Fruit fly (Drosophila melanogaster) whole organism, embryonic: Measurements from ENCODE around the gene Cpsf5.

ENCODE experiments used
- Atf6 ChIP-seq: fragments of 200-800 bp; sonication (Bioruptor generic); IDR thresholded peaks from 2 replicates; pipeline ENCODE4 v1.3.6; 2022; ENCODE audit warnings: missing biosample characterization, missing genetic modification characterization
- CG10366 ChIP-seq: fragments of 200-800 bp; sonication (Bioruptor generic); IDR thresholded peaks from 2 replicates; pipeline ENCODE4 v1.3.6; 2022; ENCODE audit warnings: missing biosample characterization, missing genetic modification characterization
- CG10979 ChIP-seq: fragments of 200-800 bp; sonication (Bioruptor generic); optimal IDR thresholded peaks from 2 replicates; lab custom pipeline; 2018; ENCODE audit warnings: missing biosample characterization, mild to moderate bottlenecking, missing genetic modification characterization, moderate library complexity
- CG12744 ChIP-seq: fragments of 200-800 bp; sonication (Bioruptor generic); optimal IDR thresholded peaks from 2 replicates; lab custom pipeline; 2016; ENCODE audit warnings: missing biosample characterization, missing genetic modification characterization
- CG13123 ChIP-seq: fragments of 200-800 bp; sonication (Bioruptor generic); optimal IDR thresholded peaks from 2 replicates; lab custom pipeline; 2016; ENCODE audit warnings: missing biosample characterization, missing genetic modification characterization
- CG14441 ChIP-seq: fragments of 200-800 bp; sonication (Bioruptor generic); IDR thresholded peaks from 2 replicates; pipeline ENCODE4 v1.3.6; 2022; ENCODE audit warnings: missing biosample characterization, missing genetic modification characterization
- CG14710 ChIP-seq: fragments of 200-800 bp; sonication (Bioruptor generic); optimal IDR thresholded peaks from 3 replicates; lab custom pipeline; 2019; ENCODE audit warnings: missing biosample characterization, mild to moderate bottlenecking, missing genetic modification characterization, moderate library complexity
- CG14860 ChIP-seq: fragments of 200-800 bp; sonication (Bioruptor generic); IDR thresholded peaks from 3 replicates; pipeline ENCODE4 v1.3.6; 2022; ENCODE audit warnings: missing biosample characterization, missing genetic modification characterization; ENCODE audit not compliant: partially characterized antibody
- CG15696 ChIP-seq: fragments of 200-800 bp; sonication (Bioruptor generic); optimal IDR thresholded peaks from 2 replicates; lab custom pipeline; 2019; ENCODE audit warnings: missing biosample characterization, mild to moderate bottlenecking, missing genetic modification characterization, moderate library complexity
- CG18262 ChIP-seq: fragments of 200-800 bp; optimal IDR thresholded peaks from 3 replicates; lab custom pipeline; 2019; ENCODE audit warnings: missing biosample characterization, mild to moderate bottlenecking, missing genetic modification characterization, moderate library complexity
- CG18619 ChIP-seq: fragments of 200-800 bp; sonication (Bioruptor generic); optimal IDR thresholded peaks from 3 replicates; lab custom pipeline; 2017; ENCODE audit warnings: missing biosample characterization, mild to moderate bottlenecking, missing genetic modification characterization
- CG2889 ChIP-seq: fragments of 200-800 bp; sonication (Bioruptor generic); IDR thresholded peaks from 3 replicates; pipeline ENCODE4 v1.3.6; 2022; ENCODE audit warnings: missing biosample characterization, missing genetic modification characterization
- CG3281 ChIP-seq: fragments of 200-800 bp; sonication (Bioruptor generic); optimal IDR thresholded peaks from 3 replicates; lab custom pipeline; 2017; ENCODE audit warnings: missing biosample characterization, mild to moderate bottlenecking, missing genetic modification characterization
- CG34376 ChIP-seq: fragments of 200-800 bp; sonication (Bioruptor generic); optimal IDR thresholded peaks from 2 replicates; lab custom pipeline; 2018; ENCODE audit warnings: missing biosample characterization, mild to moderate bottlenecking, missing genetic modification characterization
- CG3838 ChIP-seq: fragments of 200-800 bp; sonication (Bioruptor generic); optimal IDR thresholded peaks from 3 replicates; lab custom pipeline; 2016; ENCODE audit warnings: missing biosample characterization, missing genetic modification characterization
- CG4820 ChIP-seq: fragments of 200-800 bp; sonication (Bioruptor generic); optimal IDR thresholded peaks from 3 replicates; lab custom pipeline; 2016; ENCODE audit warnings: missing biosample characterization, missing genetic modification characterization
- CG4854 ChIP-seq: fragments of 200-800 bp; sonication (Bioruptor generic); optimal IDR thresholded peaks from 2 replicates; lab custom pipeline; 2016; ENCODE audit warnings: missing biosample characterization, missing genetic modification characterization, inconsistent platforms
- CG6813 ChIP-seq: fragments of 200-800 bp; sonication (Bioruptor generic); optimal IDR thresholded peaks from 2 replicates; lab custom pipeline; 2017; ENCODE audit warnings: missing biosample characterization, missing genetic modification characterization, mild to moderate bottlenecking, moderate library complexity, missing genetic modification reagents
- CG6854 ChIP-seq: fragments of 200-800 bp; sonication (Bioruptor generic); optimal IDR thresholded peaks from 3 replicates; lab custom pipeline; 2017; ENCODE audit warnings: missing biosample characterization, mild to moderate bottlenecking, missing genetic modification characterization
- CG7372 ChIP-seq: fragments of 200-800 bp; sonication (Bioruptor generic); IDR thresholded peaks from 2 replicates; pipeline ENCODE4 v1.3.6; 2022; ENCODE audit warnings: missing biosample characterization, missing genetic modification characterization
- CG7928 ChIP-seq: fragments of 200-800 bp; sonication (Bioruptor generic); optimal IDR thresholded peaks from 2 replicates; lab custom pipeline; 2017; ENCODE audit warnings: missing biosample characterization, mild to moderate bottlenecking, missing genetic modification characterization
- CG7963 ChIP-seq: fragments of 200-800 bp; sonication (Bioruptor generic); IDR thresholded peaks from 3 replicates; pipeline ENCODE4 v1.3.6; 2022; ENCODE audit warnings: missing biosample characterization, missing genetic modification characterization; ENCODE audit not compliant: partially characterized antibody
- CG9215 ChIP-seq: fragments of 200-800 bp; sonication (Bioruptor generic); IDR thresholded peaks from 2 replicates; pipeline ENCODE4 v1.3.6; 2022; ENCODE audit warnings: missing biosample characterization, missing genetic modification characterization
- CG9437 ChIP-seq: fragments of 200-800 bp; sonication (Bioruptor generic); optimal IDR thresholded peaks from 2 replicates; lab custom pipeline; 2018; ENCODE audit warnings: missing biosample characterization, mild to moderate bottlenecking, missing genetic modification characterization
- Dek ChIP-seq: fragments of 200-800 bp; sonication (Bioruptor generic); optimal IDR thresholded peaks from 3 replicates; lab custom pipeline; 2019; ENCODE audit warnings: missing biosample characterization, mild to moderate bottlenecking, missing genetic modification characterization, moderate library complexity
- Drgx ChIP-seq: fragments of 200-800 bp; sonication (Bioruptor generic); IDR thresholded peaks from 2 replicates; pipeline ENCODE4 v1.3.6; 2022; ENCODE audit warnings: missing biosample characterization, missing genetic modification characterization
- Ets65A ChIP-seq: fragments of 200-800 bp; sonication (Bioruptor generic); peaks from one replicate; lab custom pipeline; 2016; ENCODE audit warnings: missing biosample characterization, missing genetic modification characterization
- HmgZ ChIP-seq: fragments of 200-800 bp; sonication (Bioruptor generic); optimal IDR thresholded peaks from 2 replicates; lab custom pipeline; 2018; ENCODE audit warnings: missing biosample characterization, mild to moderate bottlenecking, missing genetic modification characterization
- Lpt ChIP-seq: fragments of >200 bp; optimal IDR thresholded peaks from 2 replicates; lab custom pipeline; 2018; ENCODE audit warnings: missing biosample characterization, missing genetic modification characterization
- Side ChIP-seq: fragments of 200-800 bp; sonication (Bioruptor generic); optimal IDR thresholded peaks from 2 replicates; lab custom pipeline; 2016; ENCODE audit warnings: missing biosample characterization, missing genetic modification characterization
- Sin3A ChIP-seq: fragments of >200 bp; optimal IDR thresholded peaks from 2 replicates; lab custom pipeline; 2018
- Trl ChIP-seq, 3 experiments: fragments of >200 bp in 2 of 3; fragments of 200-800 bp in 1 of 3; sonication (Bioruptor generic) in 1 of 3; optimal IDR thresholded peaks; 2 replicates in 1 of 3; 3 replicates in 2 of 3; lab custom pipeline; 2016 to 2017; ENCODE audit warnings: missing biosample characterization in 1 of 3, missing genetic modification characterization in 1 of 3
- Usf ChIP-seq: fragments of 200-800 bp; sonication (Bioruptor generic); optimal IDR thresholded peaks from 2 replicates; lab custom pipeline; 2017; ENCODE audit warnings: missing genotype, missing biosample characterization, missing genetic modification characterization
- Xrp1 ChIP-seq: fragments of 200-800 bp; sonication (Bioruptor generic); IDR thresholded peaks from 2 replicates; pipeline ENCODE4 v1.3.6; 2022; ENCODE audit warnings: missing biosample characterization, missing genetic modification characterization
- amos ChIP-seq: fragments of 200-800 bp; sonication (Bioruptor generic); IDR thresholded peaks from 2 replicates; pipeline ENCODE4 v1.3.6; 2022; ENCODE audit warnings: missing biosample characterization, missing genetic modification characterization; ENCODE audit not compliant: partially characterized antibody
- bbx ChIP-seq: fragments of 200-800 bp; sonication (Bioruptor generic); IDR thresholded peaks from 2 replicates; pipeline ENCODE4 v1.3.6; 2022; ENCODE audit warnings: missing biosample characterization, missing genetic modification characterization; ENCODE audit not compliant: partially characterized antibody
- caup ChIP-seq: fragments of 200-800 bp; sonication (Bioruptor generic); optimal IDR thresholded peaks from 3 replicates; lab custom pipeline; 2017; ENCODE audit warnings: missing biosample characterization, mild to moderate bottlenecking, missing genetic modification characterization, moderate library complexity; ENCODE audit not compliant: severe bottlenecking
- chm ChIP-seq: fragments of 200-800 bp; sonication (Bioruptor generic); IDR thresholded peaks from 2 replicates; pipeline ENCODE4 v1.3.6; 2022; ENCODE audit warnings: missing biosample characterization, missing genetic modification characterization
- dpn ChIP-seq, 2 experiments: fragments of 200-800 bp; sonication (Bioruptor generic); optimal IDR thresholded peaks; 3 replicates each; lab custom pipeline; 2016; ENCODE audit warnings: missing biosample characterization in 2 of 2, missing genetic modification characterization in 2 of 2
- hth ChIP-seq: fragments of >200 bp; optimal IDR thresholded peaks from 2 replicates; lab custom pipeline; 2017; ENCODE audit warnings: inconsistent platforms
- insv ChIP-seq, 2 experiments: fragments of 200-800 bp; sonication (Bioruptor generic); optimal IDR thresholded peaks; 3 replicates each; lab custom pipeline; 2016 to 2018; ENCODE audit warnings: missing biosample characterization in 2 of 2, missing genetic modification characterization in 2 of 2
- knrl ChIP-seq: fragments of 200-800 bp; sonication (Bioruptor generic); IDR thresholded peaks from 3 replicates; pipeline ENCODE4 v1.3.6; 2022; ENCODE audit warnings: missing biosample characterization, missing genetic modification characterization; ENCODE audit not compliant: partially characterized antibody
- mam ChIP-seq: fragments of 200-800 bp; sonication (Bioruptor generic); optimal IDR thresholded peaks from 3 replicates; lab custom pipeline; 2016; ENCODE audit warnings: missing biosample characterization, missing genetic modification characterization
- p53 ChIP-seq: fragments of 200-800 bp; sonication (Bioruptor generic); optimal IDR thresholded peaks from 2 replicates; lab custom pipeline; 2016; ENCODE audit warnings: missing biosample characterization, missing genetic modification characterization
- sim ChIP-seq: fragments of 200-800 bp; sonication (Bioruptor generic); IDR thresholded peaks from 2 replicates; pipeline ENCODE4 v1.3.6; 2022; ENCODE audit warnings: missing biosample characterization, missing genetic modification characterization
- so ChIP-seq: fragments of 200-800 bp; sonication (Bioruptor generic); IDR thresholded peaks from 3 replicates; pipeline ENCODE4 v1.3.6; 2022; ENCODE audit warnings: missing biosample characterization, missing genetic modification characterization
- trh ChIP-seq: fragments of 200-800 bp; sonication (Bioruptor generic); optimal IDR thresholded peaks from 2 replicates; lab custom pipeline; 2016; ENCODE audit warnings: missing biosample characterization, missing genetic modification characterization
- unc-4 ChIP-seq: fragments of 200-800 bp; sonication (Bioruptor generic); IDR thresholded peaks from 2 replicates; pipeline ENCODE4 v1.3.6; 2022; ENCODE audit warnings: missing biosample characterization, missing genetic modification characterization; ENCODE audit not compliant: partially characterized antibody
- zfh1 ChIP-seq: fragments of 200-800 bp; sonication (Bioruptor generic); IDR thresholded peaks from 3 replicates; pipeline ENCODE4 v1.3.6; 2022; ENCODE audit warnings: missing biosample characterization, missing genetic modification characterization
- zfh2 ChIP-seq: fragments of 200-800 bp; sonication (Bioruptor generic); optimal IDR thresholded peaks from 2 replicates; lab custom pipeline; 2016; ENCODE audit warnings: missing biosample characterization, missing genetic modification characterization

The Cpsf5 gene

dm6 chr3L:9366850-9367430, 43.9 kb upstream of the Cpsf5 start, which contains the start of the genes Klp67A and CG4452 (continued):
- TF ChIP-seq CG14441 (0 out of 2 replicates have a peak, but pooled peaks have one; percentile 13), Xrp1 (GFP tag; lab: Robert Waterston, UW) (peak; percentile 23; the same call in 1 of the 2 replicates), CG9437 (peak; percentile 70), sim (GFP tag; lab: Robert Waterston, UW) (no peak), Atf6 (GFP tag; lab: Robert Waterston, UW) (no peak), CG10979 (tag; lab: Kevin White, UChicago) (peak; percentile 22), Drgx (GFP tag; lab: Robert Waterston, UW) (no peak), CG6854 (no peak), CG3838 (no peak), Trl (optimal IDR thresholded peaks at IDR 0.05; lab: Kevin White, UChicago) (no peak), Trl (GFP tag; optimal IDR thresholded peaks at IDR 0.05; lab: Kevin White, UChicago) (no peak), so (GFP tag; lab: Robert Waterston, UW) (no peak), p53 (GFP tag; lab: Kevin White, UChicago) (no peak), CG34376 (peak; percentile 5), hth (no peak), CG2889 (GFP tag; lab: Robert Waterston, UW) (0 out of 3 replicates have a peak, but pooled peaks have one; percentile 45), CG3281 (GFP tag; lab: Kevin White, UChicago) (peak; percentile 29), insv (GFP tag; optimal IDR thresholded peaks at IDR 0.05; lab: Kevin White, UChicago) (peak in 1 of 2 experiments; percentile 39), Lpt (GFP tag; lab: Kevin White, UChicago) (no peak), CG14710 (peak; percentile 90), CG4854 (GFP tag; lab: Kevin White, UChicago) (peak; percentile 17), CG10366 (GFP tag; lab: Robert Waterston, UW) (no peak), bbx (peak; percentile 86), CG12744 (GFP tag; lab: Kevin White, UChicago) (no peak), CG7372 (GFP tag; lab: Robert Waterston, UW) (no peak), Dek (tag; lab: Kevin White, UChicago) (peak; percentile 27), CG7963 (GFP tag; lab: Robert Waterston, UW) (peak; percentile 78), zfh1 (0 out of 3 replicates have a peak, but pooled peaks have one; percentile 18), Usf (GFP tag; lab: Kevin White, UChicago) (no peak), unc-4 (GFP tag; lab: Robert Waterston, UW) (peak; percentile 93), CG9215 (0 out of 2 replicates have a peak, but pooled peaks have one; percentile 24), knrl (GFP tag; lab: Robert Waterston, UW) (peak; percentile 93), trh (no peak), Sin3A (lab: Kevin White, UChicago) (peak; percentile 82), CG15696 (tag; lab: Kevin White, UChicago) (peak; percentile 37), CG7928 (peak; percentile 12), CG13123 (GFP tag; lab: Kevin White, UChicago) (no peak), Ets65A (GFP tag; lab: Kevin White, UChicago) (no peak), CG18262 (tag; lab: Kevin White, UChicago) (peak; percentile 68), CG6813 (GFP tag; lab: Kevin White, UChicago) (no peak), zfh2 (GFP tag; lab: Kevin White, UChicago) (peak; percentile 25), caup (GFP tag; lab: Kevin White, UChicago) (no peak), amos (GFP tag; lab: Robert Waterston, UW) (peak; percentile 87), chm (no peak), CG14860 (peak; percentile 94), dpn (GFP tag; optimal IDR thresholded peaks at IDR 0.05; lab: Kevin White, UChicago) (peak in 1 of 2 experiments; percentile 26), mam (GFP tag; lab: Kevin White, UChicago) (peak; percentile 22), Side (GFP tag; lab: Kevin White, UChicago) (no peak), CG18619 (GFP tag; lab: Kevin White, UChicago) (peak; percentile 17), HmgZ (peak; percentile 20), CG4820 (no peak)
